Fruit fly (Drosophila melanogaster) whole organism, embryonic: ENCODE measurements around the gene CG43218.

ENCODE experiments used
- CG10321 ChIP-seq: fragments of 200-800 bp; sonication (Bioruptor generic); IDR thresholded peaks from 2 replicates; pipeline ENCODE4 v1.3.6; 2022; ENCODE audit warnings: missing biosample characterization, missing genetic modification characterization
- CG10959 ChIP-seq: fragments of 200-800 bp; sonication (Bioruptor generic); IDR thresholded peaks from 2 replicates; pipeline ENCODE4 v1.3.6; 2022; ENCODE audit warnings: missing biosample characterization, missing genetic modification characterization
- CG11504 ChIP-seq: fragments of 200-800 bp; sonication (Bioruptor generic); optimal IDR thresholded peaks from 3 replicates; lab custom pipeline; 2019; ENCODE audit warnings: missing biosample characterization, mild to moderate bottlenecking, missing genetic modification characterization, moderate library complexity
- CG15011 ChIP-seq: fragments of 200-800 bp; sonication (Bioruptor generic); optimal IDR thresholded peaks from 3 replicates; lab custom pipeline; 2018; ENCODE audit warnings: missing biosample characterization, mild to moderate bottlenecking, missing genetic modification characterization
- CG17186 ChIP-seq: fragments of 200-800 bp; sonication (Bioruptor generic); optimal IDR thresholded peaks from 3 replicates; lab custom pipeline; 2017; ENCODE audit warnings: missing biosample characterization, missing genetic modification reagents, missing genetic modification characterization
- CG18476 ChIP-seq: fragments of 200-800 bp; sonication (Bioruptor generic); optimal IDR thresholded peaks from 2 replicates; lab custom pipeline; 2016; ENCODE audit warnings: missing biosample characterization, mild to moderate bottlenecking, missing genetic modification characterization
- CG18619 ChIP-seq: fragments of 200-800 bp; sonication (Bioruptor generic); optimal IDR thresholded peaks from 3 replicates; lab custom pipeline; 2017; ENCODE audit warnings: missing biosample characterization, mild to moderate bottlenecking, missing genetic modification characterization
- CG2199 ChIP-seq: fragments of 200-800 bp; sonication (Bioruptor generic); IDR thresholded peaks from 3 replicates; pipeline ENCODE4 v1.3.6; 2022; ENCODE audit warnings: missing biosample characterization, missing genetic modification characterization
- CG2202 ChIP-seq: fragments of 200-800 bp; sonication (Bioruptor generic); optimal IDR thresholded peaks from 2 replicates; lab custom pipeline; 2018; ENCODE audit warnings: missing biosample characterization, mild to moderate bottlenecking, missing genetic modification characterization
- CG33213 ChIP-seq: fragments of 200-800 bp; sonication (Bioruptor generic); optimal IDR thresholded peaks from 3 replicates; lab custom pipeline; 2016; ENCODE audit warnings: missing biosample characterization, missing genetic modification characterization
- CG42726 ChIP-seq: fragments of 200-800 bp; sonication (Bioruptor generic); IDR thresholded peaks from 2 replicates; pipeline ENCODE4 v1.3.6; 2022; ENCODE audit warnings: missing biosample characterization, missing genetic modification characterization; ENCODE audit not compliant: partially characterized antibody
- CG5180 ChIP-seq: fragments of 200-800 bp; sonication (Bioruptor generic); optimal IDR thresholded peaks from 3 replicates; lab custom pipeline; 2017; ENCODE audit warnings: missing biosample characterization, missing genetic modification characterization, mild to moderate bottlenecking, moderate library complexity, missing genetic modification reagents
- CG7357 ChIP-seq: fragments of 200-800 bp; sonication (Bioruptor generic); IDR thresholded peaks from 3 replicates; pipeline ENCODE4 v1.3.6; 2022; ENCODE audit warnings: missing biosample characterization, missing genetic modification characterization
- CG7745 ChIP-seq: fragments of 200-800 bp; sonication (Bioruptor generic); optimal IDR thresholded peaks from 2 replicates; lab custom pipeline; 2018; ENCODE audit warnings: missing biosample characterization, mild to moderate bottlenecking, missing genetic modification characterization, moderate library complexity
- CG7987 ChIP-seq: fragments of 200-800 bp; sonication (Bioruptor generic); optimal IDR thresholded peaks from 2 replicates; lab custom pipeline; 2018; ENCODE audit warnings: missing biosample characterization, mild to moderate bottlenecking, missing genetic modification characterization, moderate library complexity
- CG9215 ChIP-seq: fragments of 200-800 bp; sonication (Bioruptor generic); IDR thresholded peaks from 2 replicates; pipeline ENCODE4 v1.3.6; 2022; ENCODE audit warnings: missing biosample characterization, missing genetic modification characterization
- CG9609 ChIP-seq: fragments of 200-800 bp; sonication (Bioruptor generic); optimal IDR thresholded peaks from 3 replicates; lab custom pipeline; 2016; ENCODE audit warnings: missing biosample characterization, missing genetic modification characterization
- Camta ChIP-seq: fragments of 200-800 bp; sonication (Bioruptor generic); optimal IDR thresholded peaks from 2 replicates; lab custom pipeline; 2016; ENCODE audit warnings: missing biosample characterization, missing genetic modification characterization
- Ets97D ChIP-seq: fragments of 200-800 bp; sonication (Bioruptor generic); optimal IDR thresholded peaks from 3 replicates; lab custom pipeline; 2016; ENCODE audit warnings: missing biosample characterization, missing genetic modification characterization
- Fer2 ChIP-seq: fragments of 200-800 bp; sonication (Bioruptor generic); optimal IDR thresholded peaks from 2 replicates; lab custom pipeline; 2018; ENCODE audit warnings: missing biosample characterization, mild to moderate bottlenecking, missing genetic modification characterization, moderate library complexity
- Hmr ChIP-seq: fragments of 200-800 bp; sonication (Bioruptor generic); optimal IDR thresholded peaks from 3 replicates; lab custom pipeline; 2017; ENCODE audit warnings: mild to moderate bottlenecking, missing biosample characterization, missing genetic modification reagents, missing genetic modification characterization
- Hmx ChIP-seq: fragments of 200-800 bp; sonication (Bioruptor generic); optimal IDR thresholded peaks from 2 replicates; lab custom pipeline; 2016; ENCODE audit warnings: missing biosample characterization, missing genetic modification characterization
- Jarid2 ChIP-seq: fragments of 200-800 bp; sonication (Bioruptor generic); optimal IDR thresholded peaks from 3 replicates; lab custom pipeline; 2017; ENCODE audit warnings: mild to moderate bottlenecking, missing biosample characterization, missing genetic modification reagents, missing genetic modification characterization
- Kr ChIP-seq: fragments of 200-800 bp; sonication (Bioruptor generic); optimal IDR thresholded peaks from 2 replicates; lab custom pipeline; 2017; ENCODE audit warnings: missing biosample characterization, mild to moderate bottlenecking, missing genetic modification characterization
- Lhr ChIP-seq: fragments of 200-800 bp; sonication (Bioruptor generic); optimal IDR thresholded peaks from 3 replicates; lab custom pipeline; 2017; ENCODE audit warnings: mild to moderate bottlenecking, missing biosample characterization, missing genetic modification reagents, missing genetic modification characterization
- Med ChIP-seq: fragments of 200-800 bp; sonication (Bioruptor generic); peaks from one replicate; lab custom pipeline; 2016; ENCODE audit warnings: missing biosample characterization, missing genetic modification characterization, mild to moderate bottlenecking, inconsistent platforms, moderate library complexity
- NK7.1 ChIP-seq: fragments of 200-800 bp; sonication (Bioruptor generic); optimal IDR thresholded peaks from 3 replicates; lab custom pipeline; 2016; ENCODE audit warnings: missing biosample characterization, missing genetic modification characterization
- Nf-YB ChIP-seq: fragments of 200-800 bp; sonication (Bioruptor generic); optimal IDR thresholded peaks from 3 replicates; lab custom pipeline; 2019; ENCODE audit warnings: missing biosample characterization, mild to moderate bottlenecking, missing genetic modification characterization, moderate library complexity
- Ravus ChIP-seq: fragments of 200-800 bp; sonication (Bioruptor generic); IDR thresholded peaks from 2 replicates; pipeline ENCODE4 v1.3.6; 2022; ENCODE audit warnings: missing biosample characterization, missing genetic modification characterization
- Sin3A ChIP-seq: fragments of >200 bp; optimal IDR thresholded peaks from 2 replicates; lab custom pipeline; 2018
- Sox100B ChIP-seq: fragments of 200-800 bp; sonication (Bioruptor generic); optimal IDR thresholded peaks from 3 replicates; lab custom pipeline; 2018; ENCODE audit warnings: missing biosample characterization, mild to moderate bottlenecking, missing genetic modification characterization
- Sry-δ ChIP-seq: fragments of 200-800 bp; sonication (Bioruptor generic); optimal IDR thresholded peaks from 2 replicates; lab custom pipeline; 2016; ENCODE audit warnings: missing biosample characterization, missing genetic modification characterization
- TFAM ChIP-seq: fragments of 200-800 bp; sonication (Bioruptor generic); optimal IDR thresholded peaks from 2 replicates; lab custom pipeline; 2017; ENCODE audit warnings: missing biosample characterization, missing genetic modification characterization, inconsistent platforms
- amos ChIP-seq: fragments of 200-800 bp; sonication (Bioruptor generic); IDR thresholded peaks from 2 replicates; pipeline ENCODE4 v1.3.6; 2022; ENCODE audit warnings: missing biosample characterization, missing genetic modification characterization; ENCODE audit not compliant: partially characterized antibody
- cas ChIP-seq: fragments of 200-800 bp; sonication (Bioruptor generic); IDR thresholded peaks from 2 replicates; pipeline ENCODE4 v1.3.6; 2022; ENCODE audit warnings: missing biosample characterization, missing genetic modification characterization
- da ChIP-seq: fragments of 200-800 bp; sonication (Bioruptor generic); optimal IDR thresholded peaks from 2 replicates; lab custom pipeline; 2016; ENCODE audit warnings: missing biosample characterization, missing genetic modification characterization
- dati ChIP-seq: fragments of 200-800 bp; sonication (Bioruptor generic); IDR thresholded peaks from 2 replicates; pipeline ENCODE4 v1.3.6; 2022; ENCODE audit warnings: missing biosample characterization, missing genetic modification characterization
- dimm ChIP-seq: fragments of 200-800 bp; sonication (Bioruptor generic); IDR thresholded peaks from 2 replicates; pipeline ENCODE4 v1.3.6; 2022; ENCODE audit warnings: missing biosample characterization, missing genetic modification characterization
- eyg ChIP-seq: fragments of 200-800 bp; sonication (Bioruptor generic); optimal IDR thresholded peaks from 3 replicates; lab custom pipeline; 2016; ENCODE audit warnings: missing biosample characterization, missing genetic modification characterization
- ftz-f1 ChIP-seq: fragments of 200-800 bp; sonication (Bioruptor generic); optimal IDR thresholded peaks from 2 replicates; lab custom pipeline; 2016; ENCODE audit warnings: missing biosample characterization, missing genetic modification characterization
- kay ChIP-seq: fragments of 200-800 bp; sonication (Bioruptor generic); optimal IDR thresholded peaks from 2 replicates; lab custom pipeline; 2016; ENCODE audit warnings: missing biosample characterization, missing genetic modification characterization
- knrl ChIP-seq: fragments of 200-800 bp; sonication (Bioruptor generic); IDR thresholded peaks from 3 replicates; pipeline ENCODE4 v1.3.6; 2022; ENCODE audit warnings: missing biosample characterization, missing genetic modification characterization; ENCODE audit not compliant: partially characterized antibody
- nerfin-2 ChIP-seq: fragments of 200-800 bp; sonication (Bioruptor generic); IDR thresholded peaks from 2 replicates; pipeline ENCODE4 v1.3.6; 2022; ENCODE audit warnings: missing biosample characterization, missing genetic modification characterization; ENCODE audit not compliant: partially characterized antibody
- run ChIP-seq: fragments of 200-800 bp; sonication (Bioruptor generic); optimal IDR thresholded peaks from 3 replicates; lab custom pipeline; 2018; ENCODE audit warnings: missing biosample characterization, mild to moderate bottlenecking, missing genetic modification characterization
- sim ChIP-seq: fragments of 200-800 bp; sonication (Bioruptor generic); IDR thresholded peaks from 2 replicates; pipeline ENCODE4 v1.3.6; 2022; ENCODE audit warnings: missing biosample characterization, missing genetic modification characterization
- so ChIP-seq: fragments of 200-800 bp; sonication (Bioruptor generic); IDR thresholded peaks from 3 replicates; pipeline ENCODE4 v1.3.6; 2022; ENCODE audit warnings: missing biosample characterization, missing genetic modification characterization
- trem ChIP-seq: fragments of 200-800 bp; optimal IDR thresholded peaks from 3 replicates; lab custom pipeline; 2019; ENCODE audit warnings: missing biosample characterization, mild to moderate bottlenecking, missing genetic modification characterization, moderate library complexity
- ttk ChIP-seq: fragments of 200-800 bp; sonication (Bioruptor generic); IDR thresholded peaks from 2 replicates; pipeline ENCODE4 v2.1.2; 2022; ENCODE audit warnings: missing biosample characterization, missing genetic modification characterization
- tup ChIP-seq: fragments of 200-800 bp; sonication (Bioruptor generic); optimal IDR thresholded peaks from 2 replicates; lab custom pipeline; 2016; ENCODE audit warnings: missing biosample characterization, mild to moderate bottlenecking, missing genetic modification characterization, moderate library complexity
- wdn ChIP-seq: fragments of 200-800 bp; sonication (Bioruptor generic); IDR thresholded peaks from 2 replicates; pipeline ENCODE4 v1.3.6; 2022; ENCODE audit warnings: missing biosample characterization, missing genetic modification characterization
- zfh1 ChIP-seq: fragments of 200-800 bp; sonication (Bioruptor generic); IDR thresholded peaks from 3 replicates; pipeline ENCODE4 v1.3.6; 2022; ENCODE audit warnings: missing biosample characterization, missing genetic modification characterization

Gene CG43218

dm6 chr3L:21304400-21304799, 46.6 kb downstream of the CG43218 start, which contains the start of the genes CG11309 and CG7632 (continued):
- TF ChIP-seq CG7987 (GFP tag; lab: Kevin White, UChicago) (peak; percentile 99), kay (GFP tag; lab: Kevin White, UChicago) (peak; percentile 97), CG7357 (GFP tag; lab: Robert Waterston, UW) (peak; percentile 85), trem (peak; percentile 98), CG2199 (GFP tag; lab: Robert Waterston, UW) (peak; percentile 98), Ets97D (peak; percentile 95), knrl (0 out of 3 replicates have a peak, but pooled peaks have one; percentile 22), Jarid2 (peak; percentile 96), Fer2 (tag; lab: Kevin White, UChicago) (peak; percentile 99), ftz-f1 (GFP tag; lab: Kevin White, UChicago) (peak; percentile 93), CG42726 (GFP tag; lab: Robert Waterston, UW) (no peak), TFAM (GFP tag; lab: Kevin White, UChicago) (peak; percentile 96), CG33213 (peak; percentile 99), NK7.1 (GFP tag; lab: Kevin White, UChicago) (peak; percentile 99), CG18619 (GFP tag; lab: Kevin White, UChicago) (peak; percentile 99), Hmr (GFP tag; lab: Kevin White, UChicago) (peak; percentile 100), ttk (GFP tag; lab: Robert Waterston, UW) (peak; percentile 97), CG11504 (tag; lab: Kevin White, UChicago) (peak; percentile 98), CG7745 (tag; lab: Kevin White, UChicago) (peak; percentile 97), Nf-YB (GFP tag; lab: Kevin White, UChicago) (peak; percentile 93), CG10321 (GFP tag; lab: Robert Waterston, UW) (peak; percentile 81), tup (GFP tag; lab: Kevin White, UChicago) (peak; percentile 98), Hmx (GFP tag; lab: Kevin White, UChicago) (peak; percentile 96), wdn (GFP tag; lab: Robert Waterston, UW) (peak; percentile 97), CG17186 (peak; percentile 96), run (peak; percentile 99), Ravus (GFP tag; lab: Robert Waterston, UW) (peak; percentile 90), CG9609 (GFP tag; lab: Kevin White, UChicago) (peak; percentile 98), Sry-δ (peak; percentile 79), Camta (peak; percentile 99), dimm (GFP tag; lab: Robert Waterston, UW) (peak; percentile 93), Lhr (GFP tag; lab: Kevin White, UChicago) (peak; percentile 98), CG2202 (peak; percentile 100), da (GFP tag; lab: Kevin White, UChicago) (peak; percentile 98), nerfin-2 (GFP tag; lab: Robert Waterston, UW) (no peak), sim (GFP tag; lab: Robert Waterston, UW) (peak; percentile 98), dati (GFP tag; lab: Robert Waterston, UW) (peak; percentile 95), Med (GFP tag; lab: Kevin White, UChicago) (peak; percentile 100), Sin3A (lab: Kevin White, UChicago) (peak; percentile 9), CG9215 (GFP tag; lab: Robert Waterston, UW) (peak; percentile 87), amos (peak; percentile 33; the same call in 1 of the 2 replicates), Kr (GFP tag; lab: Kevin White, UChicago) (peak; percentile 90), CG15011 (peak; percentile 99), eyg (peak; percentile 98), Sox100B (peak; percentile 99), CG18476 (GFP tag; lab: Kevin White, UChicago) (peak; percentile 98), so (GFP tag; lab: Robert Waterston, UW) (peak; percentile 99), CG5180 (GFP tag; lab: Kevin White, UChicago) (peak; percentile 94), cas (peak; percentile 97), zfh1 (peak; percentile 99), CG10959 (GFP tag; lab: Robert Waterston, UW) (peak; percentile 97)
